Worm (Caenorhabditis elegans) whole organism, L1 larva: Measurements from ENCODE around the gene rom-4.

Experiments
- aly-2 ChIP-seq: fragments of 150-350 bp; optimal IDR thresholded peaks from 2 replicates; lab custom pipeline; 2014; ENCODE audit warnings: missing biosample characterization, missing genetic modification characterization
- ceh-90 ChIP-seq: sonication (generic microtip); optimal IDR thresholded peaks from 2 replicates; lab custom pipeline; 2016; ENCODE audit warnings: missing genetic modification characterization, missing compliant biosample characterization
- lsy-2 ChIP-seq, 2 experiments: fragments of 150-350 bp; optimal IDR thresholded peaks; 2 replicates each; lab custom pipeline; 2014; ENCODE audit warnings: missing biosample characterization in 2 of 2, missing genetic modification characterization in 2 of 2
- nhr-85 ChIP-seq: sonication (generic microtip); peaks from one replicate; lab custom pipeline; 2016; ENCODE audit warnings: missing genetic modification characterization, inconsistent platforms, missing compliant biosample characterization
- unc-62 ChIP-seq: fragments of 150-350 bp; optimal IDR thresholded peaks from 2 replicates; lab custom pipeline; 2014; ENCODE audit warnings: missing biosample characterization, missing genetic modification reagents, missing genetic modification characterization
- zip-4 ChIP-seq: fragments of 200-800 bp; sonication (Bioruptor generic); optimal IDR thresholded peaks from 2 replicates; lab custom pipeline; 2018; ENCODE audit warnings: mild to moderate bottlenecking, missing genetic modification characterization, moderate library complexity, missing compliant biosample characterization

DNA sequence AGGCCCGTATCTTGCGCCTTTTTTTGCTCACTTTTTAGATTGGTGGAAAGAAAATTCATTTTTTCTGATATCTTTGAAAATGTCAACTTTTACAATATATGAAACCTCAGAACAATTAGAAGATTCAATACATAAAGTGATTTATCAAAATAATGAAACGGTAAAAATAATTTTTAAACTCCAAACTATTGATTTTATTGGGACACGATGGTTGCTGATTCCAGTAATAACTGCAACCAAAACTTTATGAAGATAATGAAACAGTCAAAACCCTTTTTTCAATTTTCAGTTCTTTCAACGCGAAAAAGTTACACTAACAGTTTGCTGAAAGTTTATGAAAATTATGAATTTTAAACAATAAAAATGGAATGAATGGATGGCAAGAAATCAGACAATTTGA, 25.4 kb downstream of the rom-4 start:
- TF ChIP-seq aly-2 (tag; lab: Kevin White, UChicago) (no peak), unc-62 (GFP tag; lab: Kevin White, UChicago) (no peak), nhr-85 (tag; lab: Kevin White, UChicago) (no peak), lsy-2 (tag; optimal IDR thresholded peaks at IDR 0.05; lab: Kevin White, UChicago) (no peak), ceh-90 (tag; lab: Kevin White, UChicago) (no peak), zip-4 (GFP tag; lab: Kevin White, UChicago) (no peak)
